Fruit fly (Drosophila melanogaster): ENCODE measurements around the gene Hsp67Bc.

- TF ChIP-seq Aef1 (GFP tag; IDR thresholded peaks at IDR 0.05) (no peak), vvl (GFP tag; IDR thresholded peaks at IDR 0.05) (no peak)
These were observed 31.5 kb downstream of the Hsp67Bc start for dm6 chr3L:9340839-9341238.

All from whole organism, embryonic.